Worm (Caenorhabditis elegans) whole organism, L3 larva: ENCODE results near the gene rabr-2.

Source experiments
- R02D3.7 ChIP-seq: fragments of 150-350 bp; optimal IDR thresholded peaks from 2 replicates; lab custom pipeline; 2014; ENCODE audit warnings: missing biosample characterization, missing genetic modification characterization
- ZK546.5 ChIP-seq: sonication (generic microtip); optimal IDR thresholded peaks from 2 replicates; lab custom pipeline; 2017; ENCODE audit warnings: missing biosample characterization, missing genetic modification characterization
- aly-2 ChIP-seq: fragments of 150-350 bp; optimal IDR thresholded peaks from 2 replicates; lab custom pipeline; 2014; ENCODE audit warnings: missing biosample characterization, missing genetic modification characterization
- ceh-28 ChIP-seq: fragments of 150-350 bp; optimal IDR thresholded peaks from 2 replicates; lab custom pipeline; 2014; ENCODE audit warnings: missing biosample characterization, missing genetic modification reagents, missing genetic modification characterization
- ceh-9 ChIP-seq: sonication (generic microtip); optimal IDR thresholded peaks from 2 replicates; lab custom pipeline; 2018; ENCODE audit warnings: missing biosample characterization, missing genetic modification characterization
- daf-12 ChIP-seq: fragments of 150-350 bp; optimal IDR thresholded peaks from 2 replicates; lab custom pipeline; 2014; ENCODE audit warnings: missing biosample characterization, missing genetic modification reagents, missing genetic modification characterization
- egl-5 ChIP-seq: fragments of 150-350 bp; optimal IDR thresholded peaks from 2 replicates; lab custom pipeline; 2017; ENCODE audit warnings: missing biosample characterization, missing genetic modification reagents, missing genetic modification characterization, inconsistent platforms
- elt-1 ChIP-seq: fragments of 150-350 bp; optimal IDR thresholded peaks from 2 replicates; lab custom pipeline; 2014; ENCODE audit warnings: missing biosample characterization, missing genetic modification characterization
- elt-2 ChIP-seq: sonication (generic microtip); optimal IDR thresholded peaks from 2 replicates; lab custom pipeline; 2016; ENCODE audit warnings: missing genetic modification reagents, mild to moderate bottlenecking, missing genetic modification characterization, missing compliant biosample characterization
- elt-3 ChIP-seq, 3 experiments: fragments of 150-350 bp in 1 of 3; sonication (generic microtip) in 2 of 3; optimal IDR thresholded peaks; 2 replicates in 2 of 3; 4 replicates in 1 of 3; lab custom pipeline; 2014 to 2017; ENCODE audit warnings: missing biosample characterization in 3 of 3, missing genetic modification characterization in 3 of 3
- fkh-10 ChIP-seq: sonication (generic microtip); optimal IDR thresholded peaks from 2 replicates; lab custom pipeline; 2017; ENCODE audit warnings: missing biosample characterization, missing genetic modification reagents, missing genetic modification characterization
- fkh-2 ChIP-seq: fragments of 150-350 bp; optimal IDR thresholded peaks from 2 replicates; lab custom pipeline; 2014; ENCODE audit warnings: missing biosample characterization, missing genetic modification reagents, missing genetic modification characterization
- fos-1 ChIP-seq: fragments of 150-350 bp; optimal IDR thresholded peaks from 2 replicates; lab custom pipeline; 2014; ENCODE audit warnings: missing biosample characterization, missing genetic modification characterization
- lin-15B ChIP-seq: fragments of 150-350 bp; optimal IDR thresholded peaks from 2 replicates; lab custom pipeline; 2014; ENCODE audit warnings: missing biosample characterization, missing genetic modification characterization
- mdl-1 ChIP-seq: fragments of 150-350 bp; optimal IDR thresholded peaks from 2 replicates; lab custom pipeline; 2014; ENCODE audit warnings: missing biosample characterization, missing genetic modification characterization
- nfya-1 ChIP-seq: sonication (generic microtip); optimal IDR thresholded peaks from 2 replicates; lab custom pipeline; 2017; ENCODE audit warnings: missing genetic modification characterization, mild to moderate bottlenecking, missing compliant biosample characterization, antibody characterized with exemption, moderate library complexity; ENCODE audit not compliant: insufficient read depth
- nhr-11 ChIP-seq: fragments of 150-350 bp; optimal IDR thresholded peaks from 2 replicates; lab custom pipeline; 2014; ENCODE audit warnings: missing biosample characterization, missing genetic modification characterization
- nhr-23 ChIP-seq: fragments of 150-350 bp; optimal IDR thresholded peaks from 2 replicates; lab custom pipeline; 2014; ENCODE audit warnings: missing biosample characterization, missing genetic modification reagents, missing genetic modification characterization
- nhr-25 ChIP-seq: sonication (generic microtip); optimal IDR thresholded peaks from 2 replicates; lab custom pipeline; 2017; ENCODE audit warnings: missing biosample characterization, missing genetic modification characterization
- nhr-28 ChIP-seq: fragments of 150-350 bp; optimal IDR thresholded peaks from 2 replicates; lab custom pipeline; 2014; ENCODE audit warnings: missing biosample characterization, missing genetic modification characterization
- nhr-43 ChIP-seq: sonication (generic microtip); optimal IDR thresholded peaks from 2 replicates; lab custom pipeline; 2016; ENCODE audit warnings: mild to moderate bottlenecking, missing genetic modification characterization, missing compliant biosample characterization; ENCODE audit not compliant: poor library complexity, severe bottlenecking
- nhr-67 ChIP-seq: fragments of 150-350 bp; optimal IDR thresholded peaks from 2 replicates; lab custom pipeline; 2014; ENCODE audit warnings: missing biosample characterization, missing genetic modification characterization
- nhr-77 ChIP-seq: fragments of 150-350 bp; optimal IDR thresholded peaks from 2 replicates; lab custom pipeline; 2014; ENCODE audit warnings: missing biosample characterization, missing genetic modification characterization
- pqm-1 ChIP-seq: fragments of 150-350 bp; optimal IDR thresholded peaks from 2 replicates; lab custom pipeline; 2017; ENCODE audit warnings: missing biosample characterization, missing genetic modification characterization, inconsistent platforms
- sea-2 ChIP-seq: fragments of 150-350 bp; sonication (generic microtip); optimal IDR thresholded peaks from 4 replicates; lab custom pipeline; 2014; ENCODE audit warnings: missing biosample characterization, missing genetic modification reagents, missing genetic modification characterization
- skn-1 ChIP-seq: fragments of 150-350 bp; optimal IDR thresholded peaks from 2 replicates; lab custom pipeline; 2014; ENCODE audit warnings: missing biosample characterization, missing genetic modification characterization
- unc-39 ChIP-seq: sonication (generic microtip); optimal IDR thresholded peaks from 4 replicates; lab custom pipeline; 2017; ENCODE audit warnings: missing biosample characterization, missing genetic modification characterization
- unc-62 ChIP-seq: fragments of 150-350 bp; sonication (generic microtip); optimal IDR thresholded peaks from 4 replicates; lab custom pipeline; 2014; ENCODE audit warnings: missing biosample characterization, missing genetic modification reagents, missing genetic modification characterization
- zag-1 ChIP-seq: fragments of 150-350 bp; optimal IDR thresholded peaks from 2 replicates; lab custom pipeline; 2014; ENCODE audit warnings: missing biosample characterization, missing genetic modification characterization
- ztf-11 ChIP-seq: fragments of 150-350 bp; optimal IDR thresholded peaks from 2 replicates; lab custom pipeline; 2014; ENCODE audit warnings: missing biosample characterization, missing genetic modification characterization

Gene rabr-2

DNA sequence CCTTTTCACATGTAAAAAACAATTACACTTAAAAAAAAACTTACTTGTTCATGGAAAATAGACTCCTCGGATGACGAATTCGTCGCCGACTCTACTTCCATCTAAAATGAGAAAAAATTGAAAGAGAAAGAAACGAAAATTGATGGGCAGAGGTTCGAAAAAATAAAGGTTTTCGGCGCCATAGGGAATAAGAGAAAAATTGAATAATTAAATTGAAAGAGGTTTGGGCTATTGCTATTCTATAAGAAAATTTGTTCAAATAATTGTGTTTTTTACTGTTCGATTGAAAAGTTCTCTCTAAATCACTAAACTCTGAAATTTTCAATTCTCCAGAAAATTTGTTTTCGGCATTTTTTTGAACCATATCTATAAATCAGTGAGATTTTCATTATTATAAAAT lies at the start of gene rabr-2:
rabr-2 (minus strand) TSS at position 101 of the 400 bp plus-strand sequence.
- TF ChIP-seq lin-15B (tag; lab: Kevin White, UChicago) (no peak), fkh-2 (tag; lab: Kevin White, UChicago) (no peak), skn-1 (tag; lab: Kevin White, UChicago) (no peak), aly-2 (no peak), sea-2 (no peak), ZK546.5 (no peak), fkh-10 (GFP tag; lab: Kevin White, UChicago) (no peak), elt-3 (tag; optimal IDR thresholded peaks at IDR 0.05; lab: Kevin White, UChicago) (no peak), R02D3.7 (tag; lab: Kevin White, UChicago) (no peak), ceh-9 (tag; lab: Kevin White, UChicago) (no peak), nhr-11 (tag; lab: Kevin White, UChicago) (no peak)

DNA sequence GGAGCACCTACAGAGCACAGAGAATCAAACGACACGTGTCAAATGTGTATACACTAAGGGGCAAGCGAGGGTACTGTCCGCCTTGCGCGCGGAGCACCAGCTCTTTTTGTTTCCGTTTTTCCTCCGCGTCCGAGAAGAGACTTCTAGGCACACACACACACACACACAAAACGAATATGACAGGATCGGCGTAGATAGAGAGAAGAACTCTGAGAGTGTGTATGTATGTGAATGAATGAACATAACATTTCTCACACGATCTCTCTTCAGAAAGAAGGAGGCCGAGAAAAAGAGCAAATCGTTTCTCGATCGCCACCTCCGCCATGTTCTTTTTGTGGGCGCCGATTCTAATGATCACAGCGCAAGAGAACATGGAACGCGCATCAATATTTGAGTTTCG lies 7.5 kb upstream of the rabr-2 start, which contains the start of gene nas-6:
nas-6 (minus strand) TSS at position 101 of the 400 bp plus-strand sequence.
- TF ChIP-seq ceh-9 (tag; lab: Kevin White, UChicago) (no peak), aly-2 (no peak)
- TF ChIP-seq, all 47 proteins: peak for 0

DNA sequence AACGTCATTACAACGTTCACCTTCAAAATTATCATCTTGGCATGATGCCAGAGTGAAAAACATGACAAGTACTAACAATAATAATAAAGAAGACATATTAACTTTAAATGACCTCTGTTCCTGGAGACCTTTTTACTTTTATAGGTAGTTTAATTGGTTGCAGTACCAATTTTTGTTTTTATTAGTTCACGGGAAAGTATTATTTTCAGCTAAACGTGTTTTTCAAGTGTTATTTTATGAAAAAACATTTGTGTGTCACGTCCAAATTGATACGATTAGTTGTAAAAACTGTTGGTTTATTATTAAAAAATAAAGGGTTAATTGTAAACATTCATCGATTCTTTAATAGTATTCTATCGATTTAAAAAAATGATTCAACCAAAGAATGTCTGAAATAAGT lies 7.4 kb downstream of the rabr-2 start, which contains the start of gene grl-24:
grl-24 (minus strand) TSS at position 101 of the 400 bp plus-strand sequence.
- TF ChIP-seq daf-12 (tag; lab: Kevin White, UChicago) = no peak
- TF ChIP-seq nhr-25 (tag; lab: Kevin White, UChicago) = no peak
- no peak for TF ChIP-seq nhr-28 (tag; lab: Kevin White, UChicago)
- TF ChIP-seq ZK546.5 = no peak
- no peak for TF ChIP-seq nhr-43 (tag; lab: Kevin White, UChicago)
- no peak for TF ChIP-seq ceh-28 (tag; lab: Kevin White, UChicago)
- TF ChIP-seq ztf-11 (tag; lab: Kevin White, UChicago) = no peak
- no peak for TF ChIP-seq pqm-1
- no peak for TF ChIP-seq unc-62 (GFP tag; lab: Kevin White, UChicago)
- TF ChIP-seq nhr-67 = no peak
- no peak for TF ChIP-seq nfya-1 (tag; lab: Kevin White, UChicago)
- no peak for TF ChIP-seq unc-39 (tag; lab: Kevin White, UChicago)
- no peak for TF ChIP-seq mdl-1 (tag; lab: Kevin White, UChicago)
- no peak for TF ChIP-seq egl-5
- TF ChIP-seq ceh-9 (tag; lab: Kevin White, UChicago) = no peak
- TF ChIP-seq skn-1 (tag; lab: Kevin White, UChicago) = no peak
- no peak for TF ChIP-seq elt-2 (tag; lab: Kevin White, UChicago)
- no peak for TF ChIP-seq nhr-11 (tag; lab: Kevin White, UChicago)
- no peak for TF ChIP-seq zag-1 (tag; lab: Kevin White, UChicago)
- TF ChIP-seq aly-2 = no peak

DNA sequence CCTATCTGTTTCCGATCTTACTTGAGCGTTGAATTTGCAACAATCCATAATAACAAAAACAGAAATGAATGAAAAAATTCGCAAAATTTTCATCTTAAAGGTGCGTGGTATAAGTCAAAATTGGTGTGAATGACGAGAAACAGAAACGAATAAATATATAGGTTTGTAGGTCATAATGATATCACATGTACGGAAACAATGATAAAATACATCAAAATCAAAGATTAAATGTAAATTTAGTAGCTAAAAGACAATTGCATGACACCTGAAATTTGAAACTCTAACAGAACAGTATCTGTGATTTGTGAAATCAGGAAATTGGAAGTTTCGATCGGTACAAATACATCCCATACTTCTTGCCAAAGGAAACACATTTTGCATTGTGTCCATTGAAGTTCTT lies 7.9 kb downstream of the rabr-2 start, which contains the start of gene F11E6.9:
F11E6.9 (minus strand) TSS at position 101 of the 400 bp plus-strand sequence.
- peak; percentile 9 for TF ChIP-seq nhr-23
- TF ChIP-seq fos-1 = no peak

DNA sequence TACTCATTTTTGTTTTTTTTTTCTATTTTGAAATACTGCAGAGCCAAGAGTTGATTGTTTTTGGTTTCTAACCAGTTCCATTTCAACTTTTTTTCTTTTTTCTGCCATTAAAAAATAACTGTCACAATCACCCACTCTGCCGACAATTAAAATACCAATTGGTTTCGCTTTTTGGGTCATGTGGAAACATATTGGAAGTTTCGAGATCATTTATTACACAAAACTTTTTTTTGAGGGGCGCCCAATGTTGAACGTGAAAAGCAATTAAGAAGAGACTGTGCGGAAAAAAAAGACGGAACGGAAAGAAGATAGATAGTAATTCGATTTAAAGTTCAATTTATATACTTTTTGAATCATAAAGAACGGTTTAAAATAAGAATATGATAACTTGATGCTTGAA lies 9.1 kb downstream of the rabr-2 start:
- TF ChIP-seq nhr-23 (peak; percentile 22), R02D3.7 (tag; lab: Kevin White, UChicago) (no peak)

DNA sequence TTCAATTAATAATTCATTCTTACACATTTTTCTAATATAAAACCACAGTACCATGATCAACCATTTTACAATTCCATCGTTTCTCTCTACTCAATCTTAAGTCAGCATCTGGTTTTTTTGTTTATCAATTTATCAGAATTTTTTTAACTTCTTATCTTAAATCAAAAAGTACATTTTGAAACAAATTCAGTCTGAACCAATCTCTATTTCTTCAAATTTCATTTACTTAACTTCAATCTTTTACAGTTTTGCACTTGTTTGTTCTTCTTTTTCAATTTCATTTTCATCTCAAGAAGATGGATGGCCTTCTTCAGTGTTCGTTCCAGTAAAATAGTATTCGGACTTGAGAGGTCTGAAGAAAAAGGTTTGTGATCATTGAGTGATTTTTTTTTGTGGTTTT lies 10.1 kb downstream of the rabr-2 start, which contains the start of gene gba-3:
gba-3 (plus strand) TSS at position 301 of the 400 bp plus-strand sequence.
- TF ChIP-seq nhr-67 = no peak
- TF ChIP-seq nhr-25 (tag; lab: Kevin White, UChicago) = peak; percentile 49
- no peak for TF ChIP-seq nhr-77 (tag; lab: Kevin White, UChicago)
- no peak for TF ChIP-seq elt-1 (tag; lab: Kevin White, UChicago)
- TF ChIP-seq nhr-23 = peak; percentile 3
- TF ChIP-seq ceh-9 (tag; lab: Kevin White, UChicago) = no peak
